Fruit fly (Drosophila melanogaster) whole organism, embryonic: Measurements from ENCODE around the gene Spn28B.

Source experiments
- Ada2b ChIP-seq: fragments of 200-800 bp; sonication (Bioruptor generic); IDR thresholded peaks from 2 replicates; pipeline ENCODE4 v1.3.6; 2022; ENCODE audit warnings: missing biosample characterization, missing genetic modification characterization
- Atf-2 ChIP-seq: fragments of 200-800 bp; sonication (Bioruptor generic); optimal IDR thresholded peaks from 2 replicates; lab custom pipeline; 2016; ENCODE audit warnings: missing biosample characterization, missing genetic modification characterization
- Awh ChIP-seq: fragments of 200-800 bp; sonication (Bioruptor generic); IDR thresholded peaks from 2 replicates; pipeline ENCODE4, ENCODE4 v1.3.6; 2022; ENCODE audit warnings: missing biosample characterization, missing genetic modification characterization
- BtbVII ChIP-seq: fragments of 200-800 bp; sonication (Bioruptor generic); optimal IDR thresholded peaks from 3 replicates; lab custom pipeline; 2017; ENCODE audit warnings: missing biosample characterization, mild to moderate bottlenecking, missing genetic modification characterization
- CG10959 ChIP-seq: fragments of 200-800 bp; sonication (Bioruptor generic); IDR thresholded peaks from 2 replicates; pipeline ENCODE4 v1.3.6; 2022; ENCODE audit warnings: missing biosample characterization, missing genetic modification characterization
- CG11696 ChIP-seq: fragments of 200-800 bp; sonication (Bioruptor generic); IDR thresholded peaks from 2 replicates; pipeline ENCODE4 v1.3.6; 2022; ENCODE audit warnings: missing biosample characterization, missing genetic modification characterization
- CG14014 ChIP-seq: fragments of 200-800 bp; sonication (Bioruptor generic); IDR thresholded peaks from 2 replicates; pipeline ENCODE4 v1.3.6; 2022; ENCODE audit warnings: missing biosample characterization, missing genetic modification characterization
- CG15479 ChIP-seq: fragments of 200-800 bp; sonication (Bioruptor generic); optimal IDR thresholded peaks from 3 replicates; lab custom pipeline; 2019; ENCODE audit warnings: missing biosample characterization, mild to moderate bottlenecking, missing genetic modification characterization, moderate library complexity
- CG18011 ChIP-seq: fragments of 200-800 bp; sonication (Bioruptor generic); optimal IDR thresholded peaks from 2 replicates; lab custom pipeline; 2017; ENCODE audit warnings: missing biosample characterization, missing genetic modification characterization, mild to moderate bottlenecking, moderate library complexity, missing genotype
- CG18619 ChIP-seq: fragments of 200-800 bp; sonication (Bioruptor generic); optimal IDR thresholded peaks from 3 replicates; lab custom pipeline; 2017; ENCODE audit warnings: missing biosample characterization, mild to moderate bottlenecking, missing genetic modification characterization
- CG2129 ChIP-seq: fragments of 200-800 bp; sonication (Bioruptor generic); IDR thresholded peaks from 2 replicates; pipeline ENCODE4 v1.3.6; 2022; ENCODE audit warnings: missing biosample characterization, missing genetic modification characterization; ENCODE audit not compliant: partially characterized antibody
- CG30403 ChIP-seq: fragments of 200-800 bp; sonication (Bioruptor generic); optimal IDR thresholded peaks from 3 replicates; lab custom pipeline; 2016; ENCODE audit warnings: missing biosample characterization, missing genetic modification characterization
- CG31441 ChIP-seq: fragments of 200-800 bp; sonication (Bioruptor generic); IDR thresholded peaks from 2 replicates; pipeline ENCODE4 v1.3.6; 2022; ENCODE audit warnings: missing biosample characterization, missing genetic modification characterization
- CG32767 ChIP-seq: fragments of 200-800 bp; sonication (Bioruptor generic); IDR thresholded peaks from 2 replicates; pipeline ENCODE4 v1.3.6; 2022; ENCODE audit warnings: missing biosample characterization, missing genetic modification characterization
- CG3847 ChIP-seq: fragments of 200-800 bp; sonication (Bioruptor generic); IDR thresholded peaks from 2 replicates; pipeline ENCODE4 v1.3.6; 2022; ENCODE audit warnings: missing biosample characterization, missing genetic modification characterization
- CG3995 ChIP-seq: fragments of 200-800 bp; sonication (Bioruptor generic); optimal IDR thresholded peaks from 3 replicates; lab custom pipeline; 2016; ENCODE audit warnings: missing biosample characterization, missing genetic modification characterization
- CG43689 ChIP-seq: fragments of 200-800 bp; sonication (Bioruptor generic); IDR thresholded peaks from 2 replicates; pipeline ENCODE4 v1.3.6; 2022; ENCODE audit warnings: missing biosample characterization, missing genetic modification characterization
- CG6654 ChIP-seq: fragments of 200-800 bp; sonication (Bioruptor generic); optimal IDR thresholded peaks from 2 replicates; lab custom pipeline; 2017; ENCODE audit warnings: missing biosample characterization, mild to moderate bottlenecking, missing genetic modification characterization
- CG8281 ChIP-seq: fragments of 200-800 bp; sonication (Bioruptor generic); optimal IDR thresholded peaks from 2 replicates; lab custom pipeline; 2018; ENCODE audit warnings: missing biosample characterization, mild to moderate bottlenecking, missing genetic modification characterization, moderate library complexity
- CG8765 ChIP-seq: fragments of 200-800 bp; sonication (Bioruptor generic); IDR thresholded peaks from 2 replicates; pipeline ENCODE4 v1.3.6; 2022; ENCODE audit warnings: missing biosample characterization, missing genetic modification characterization
- Chrac-16 ChIP-seq: fragments of 200-800 bp; sonication (Bioruptor generic); optimal IDR thresholded peaks from 3 replicates; lab custom pipeline; 2016; ENCODE audit warnings: missing biosample characterization, missing genetic modification characterization
- CkIIα-i1 ChIP-seq: fragments of 200-800 bp; sonication (Bioruptor generic); IDR thresholded peaks from 2 replicates; pipeline ENCODE4 v1.3.6; 2022; ENCODE audit warnings: missing biosample characterization, missing genetic modification characterization
- Gsc ChIP-seq: fragments of 200-800 bp; sonication (Bioruptor generic); IDR thresholded peaks from 2 replicates; pipeline ENCODE4 v1.3.6; 2022; ENCODE audit warnings: missing biosample characterization, missing genetic modification characterization
- HLH4C ChIP-seq: fragments of 200-800 bp; sonication (Bioruptor generic); IDR thresholded peaks from 3 replicates; pipeline ENCODE4 v1.3.6; 2022; ENCODE audit warnings: missing biosample characterization, missing genetic modification characterization; ENCODE audit not compliant: partially characterized antibody
- HLH54F ChIP-seq: fragments of 200-800 bp; sonication (Bioruptor generic); optimal IDR thresholded peaks from 3 replicates; lab custom pipeline; 2016; ENCODE audit warnings: missing biosample characterization, missing genetic modification characterization
- HLHmδ ChIP-seq: fragments of 200-800 bp; sonication (Bioruptor generic); optimal IDR thresholded peaks from 2 replicates; lab custom pipeline; 2018; ENCODE audit warnings: missing biosample characterization, mild to moderate bottlenecking, missing genetic modification characterization, moderate library complexity
- Meics ChIP-seq: fragments of 200-800 bp; sonication (Bioruptor generic); optimal IDR thresholded peaks from 2 replicates; lab custom pipeline; 2017; ENCODE audit warnings: missing biosample characterization, mild to moderate bottlenecking, missing genetic modification characterization
- PHDP ChIP-seq: fragments of 200-800 bp; sonication (Bioruptor generic); optimal IDR thresholded peaks from 3 replicates; lab custom pipeline; 2018; ENCODE audit warnings: missing biosample characterization, mild to moderate bottlenecking, missing genetic modification characterization, moderate library complexity
- Ravus ChIP-seq: fragments of 200-800 bp; sonication (Bioruptor generic); IDR thresholded peaks from 2 replicates; pipeline ENCODE4 v1.3.6; 2022; ENCODE audit warnings: missing biosample characterization, missing genetic modification characterization
- bab2 ChIP-seq: fragments of 200-800 bp; sonication (Bioruptor generic); optimal IDR thresholded peaks from 2 replicates; lab custom pipeline; 2016; ENCODE audit warnings: missing biosample characterization, missing genetic modification characterization
- bigmax ChIP-seq: fragments of 200-800 bp; sonication (Bioruptor generic); optimal IDR thresholded peaks from 2 replicates; lab custom pipeline; 2018; ENCODE audit warnings: missing biosample characterization, mild to moderate bottlenecking, missing genetic modification characterization
- corto ChIP-seq: fragments of 200-800 bp; sonication (Bioruptor generic); optimal IDR thresholded peaks from 2 replicates; lab custom pipeline; 2016; ENCODE audit warnings: missing biosample characterization, mild to moderate bottlenecking, missing genetic modification characterization, moderate library complexity
- crol ChIP-seq: fragments of 200-800 bp; sonication (Bioruptor generic); IDR thresholded peaks from 2 replicates; pipeline ENCODE4 v1.3.6; 2022; ENCODE audit warnings: missing biosample characterization, missing genetic modification characterization
- da ChIP-seq: fragments of 200-800 bp; sonication (Bioruptor generic); optimal IDR thresholded peaks from 2 replicates; lab custom pipeline; 2016; ENCODE audit warnings: missing biosample characterization, missing genetic modification characterization
- dmrt11E ChIP-seq: fragments of 200-800 bp; sonication (Bioruptor generic); optimal IDR thresholded peaks from 3 replicates; lab custom pipeline; 2018; ENCODE audit warnings: missing biosample characterization, mild to moderate bottlenecking, missing genetic modification characterization, moderate library complexity
- dysf ChIP-seq: fragments of 200-800 bp; sonication (Bioruptor generic); IDR thresholded peaks from 3 replicates; pipeline ENCODE4 v1.3.6; 2022; ENCODE audit warnings: missing biosample characterization, missing genetic modification characterization
- emc ChIP-seq: fragments of 200-800 bp; sonication (Bioruptor generic); optimal IDR thresholded peaks from 2 replicates; lab custom pipeline; 2016; ENCODE audit warnings: missing biosample characterization, missing genetic modification characterization
- fd96Cb ChIP-seq: fragments of 200-800 bp; sonication (Bioruptor generic); optimal IDR thresholded peaks from 2 replicates; lab custom pipeline; 2018; ENCODE audit warnings: missing biosample characterization, mild to moderate bottlenecking, missing genetic modification characterization, moderate library complexity
- fu2 ChIP-seq: fragments of 200-800 bp; sonication (Bioruptor generic); optimal IDR thresholded peaks from 2 replicates; lab custom pipeline; 2016; ENCODE audit warnings: missing biosample characterization, missing genetic modification characterization
- gcm2 ChIP-seq: fragments of 200-800 bp; sonication (Bioruptor generic); optimal IDR thresholded peaks from 2 replicates; lab custom pipeline; 2016; ENCODE audit warnings: missing biosample characterization, missing genetic modification characterization
- jumu ChIP-seq: fragments of 200-800 bp; sonication (Bioruptor generic); optimal IDR thresholded peaks from 3 replicates; lab custom pipeline; 2016; ENCODE audit warnings: missing biosample characterization, missing genetic modification characterization
- mirr ChIP-seq: fragments of 200-800 bp; sonication (Bioruptor generic); optimal IDR thresholded peaks from 3 replicates; lab custom pipeline; 2018; ENCODE audit warnings: missing biosample characterization, mild to moderate bottlenecking, missing genetic modification characterization
- p53 ChIP-seq: fragments of 200-800 bp; sonication (Bioruptor generic); optimal IDR thresholded peaks from 2 replicates; lab custom pipeline; 2016; ENCODE audit warnings: missing biosample characterization, missing genetic modification characterization
- pan ChIP-seq, 4 experiments: fragments of >200 bp in 3 of 4; fragments of 200-800 bp in 1 of 4; sonication (Bioruptor generic) in 1 of 4; optimal IDR thresholded peaks in 3 of 4; IDR thresholded peaks in 1 of 4; 2 replicates each; pipeline versions ENCODE4 v1.3.6 to Lab custom; 2017 to 2022; ENCODE audit warnings: missing biosample characterization in 2 of 4, missing genetic modification characterization in 2 of 4, mixed read lengths in 1 of 4
- pfk ChIP-seq: fragments of 200-800 bp; sonication (Bioruptor generic); optimal IDR thresholded peaks from 2 replicates; lab custom pipeline; 2018; ENCODE audit warnings: missing biosample characterization, mild to moderate bottlenecking, missing genetic modification characterization, moderate library complexity
- pho ChIP-seq: fragments of 200-800 bp; sonication (Bioruptor generic); optimal IDR thresholded peaks from 2 replicates; lab custom pipeline; 2016; ENCODE audit warnings: missing biosample characterization, missing genetic modification characterization
- sens ChIP-seq: fragments of 200-800 bp; sonication (Bioruptor generic); peaks from one replicate; lab custom pipeline; 2016; ENCODE audit warnings: missing biosample characterization, missing genetic modification characterization
- shn ChIP-seq: fragments of 200-800 bp; sonication (Bioruptor generic); optimal IDR thresholded peaks from 3 replicates; lab custom pipeline; 2016; ENCODE audit warnings: missing biosample characterization, missing genetic modification characterization
- sqz ChIP-seq: fragments of 200-800 bp; sonication (Bioruptor generic); optimal IDR thresholded peaks from 3 replicates; lab custom pipeline; 2018; ENCODE audit warnings: missing biosample characterization, mild to moderate bottlenecking, missing genetic modification characterization
- unpg ChIP-seq: fragments of 200-800 bp; sonication (Bioruptor generic); optimal IDR thresholded peaks from 3 replicates; lab custom pipeline; 2018; ENCODE audit warnings: missing biosample characterization, mild to moderate bottlenecking, missing genetic modification characterization, moderate library complexity
- z ChIP-seq: fragments of 200-800 bp; sonication (Bioruptor generic); IDR thresholded peaks from 3 replicates; pipeline ENCODE4 v1.3.6; 2022; ENCODE audit warnings: missing biosample characterization, missing genetic modification characterization

Spn28B gene

dm6 chr2L:7532644-7533324, 48.9 kb upstream of the Spn28B start (continued):
- no peak for TF ChIP-seq mirr (GFP tag; lab: Kevin White, UChicago)
- no peak for TF ChIP-seq CG8281 (tag; lab: Kevin White, UChicago)
- TF ChIP-seq CG18619 (GFP tag; lab: Kevin White, UChicago) = peak; percentile 22
- peak; percentile 31; the same call in 1 of the 2 replicates for TF ChIP-seq CG8765 (GFP tag; lab: Robert Waterston, UW)
- no peak for TF ChIP-seq bigmax (GFP tag; lab: Kevin White, UChicago)
- no peak for TF ChIP-seq pfk (GFP tag; lab: Kevin White, UChicago)
- TF ChIP-seq CG3995 (GFP tag; lab: Kevin White, UChicago) = no peak
- TF ChIP-seq sens (GFP tag; lab: Kevin White, UChicago) = peak; percentile 93
- TF ChIP-seq CkIIα-i1 = no peak
- TF ChIP-seq CG32767 = no peak
- no peak for TF ChIP-seq CG3847 (GFP tag; lab: Robert Waterston, UW)
- TF ChIP-seq dysf = peak; percentile 27; the same call in 1 of the 3 replicates
- TF ChIP-seq BtbVII = no peak
- TF ChIP-seq dmrt11E (tag; lab: Kevin White, UChicago) = peak; percentile 87
- peak; percentile 3 for TF ChIP-seq PHDP
- TF ChIP-seq Meics (GFP tag; lab: Kevin White, UChicago) = no peak
- peak; percentile 92 for TF ChIP-seq CG6654 (GFP tag; lab: Kevin White, UChicago)
- no peak for TF ChIP-seq Ravus (GFP tag; lab: Robert Waterston, UW)
- TF ChIP-seq pho (GFP tag; lab: Kevin White, UChicago) = no peak
- TF ChIP-seq pan (optimal IDR thresholded peaks at IDR 0.05; lab: Kevin White, UChicago) = no peak
- no peak for TF ChIP-seq pan (GFP tag; optimal IDR thresholded peaks at IDR 0.05 in 1 of 2, IDR thresholded peaks at IDR 0.05 in 1 of 2)
- no peak for TF ChIP-seq HLH4C (GFP tag; lab: Robert Waterston, UW)
- no peak for TF ChIP-seq da (GFP tag; lab: Kevin White, UChicago)
- peak; percentile 76 for TF ChIP-seq z (GFP tag; lab: Robert Waterston, UW)
- TF ChIP-seq CG31441 (GFP tag; lab: Robert Waterston, UW) = peak; percentile 61
- no peak for TF ChIP-seq sqz (GFP tag; lab: Kevin White, UChicago)
- no peak for TF ChIP-seq HLH54F (GFP tag; lab: Kevin White, UChicago)
- no peak for TF ChIP-seq fu2
- no peak for TF ChIP-seq Gsc (GFP tag; lab: Robert Waterston, UW)
- no peak for TF ChIP-seq Awh
- peak; percentile 72 for TF ChIP-seq CG15479 (GFP tag; lab: Kevin White, UChicago)
- no peak for TF ChIP-seq CG14014 (GFP tag; lab: Robert Waterston, UW)
- TF ChIP-seq corto = no peak
- no peak for TF ChIP-seq CG18011
- TF ChIP-seq p53 (GFP tag; lab: Kevin White, UChicago) = no peak
- TF ChIP-seq HLHmδ (GFP tag; lab: Kevin White, UChicago) = no peak
- TF ChIP-seq CG2129 = no peak
- peak; percentile 56 for TF ChIP-seq unpg (GFP tag; lab: Kevin White, UChicago)
- no peak for TF ChIP-seq CG11696 (GFP tag; lab: Robert Waterston, UW)
- TF ChIP-seq emc (GFP tag; lab: Kevin White, UChicago) = no peak
- peak; percentile 52 for TF ChIP-seq fd96Cb (tag; lab: Kevin White, UChicago)
- peak; percentile 34 for TF ChIP-seq CG30403 (GFP tag; lab: Kevin White, UChicago)
- TF ChIP-seq shn = peak; percentile 11
- TF ChIP-seq Chrac-16 = peak; percentile 46
- TF ChIP-seq bab2 (GFP tag; lab: Kevin White, UChicago) = peak; percentile 25
- TF ChIP-seq CG10959 (GFP tag; lab: Robert Waterston, UW) = peak; percentile 64
- TF ChIP-seq Atf-2 = peak; percentile 36
- no peak for TF ChIP-seq CG43689 (GFP tag; lab: Robert Waterston, UW)
- TF ChIP-seq gcm2 = no peak
- no peak for TF ChIP-seq Ada2b (GFP tag; lab: Robert Waterston, UW)
- TF ChIP-seq jumu = no peak
- TF ChIP-seq crol (GFP tag; lab: Robert Waterston, UW) = peak; percentile 65
